Worm (Caenorhabditis elegans) whole organism, L4 larva: ENCODE measurements around the gene F58G1.2.

Experiments used
- F10B5.3 ChIP-seq: sonication (generic microtip); optimal IDR thresholded peaks from 2 replicates; lab custom pipeline; 2016; ENCODE audit warnings: mild to moderate bottlenecking, missing genetic modification characterization, missing compliant biosample characterization
- Y5F2A.4 ChIP-seq: fragments of 200-800 bp; sonication (Bioruptor generic); optimal IDR thresholded peaks from 2 replicates; lab custom pipeline; 2018; ENCODE audit warnings: mild to moderate bottlenecking, missing genetic modification characterization, missing compliant biosample characterization
- aly-2 ChIP-seq: sonication (generic microtip); optimal IDR thresholded peaks from 2 replicates; lab custom pipeline; 2018; ENCODE audit warnings: missing biosample characterization, missing genetic modification characterization
- ama-1 ChIP-seq: fragments of 150-350 bp; optimal IDR thresholded peaks from 2 replicates; lab custom pipeline; 2014; ENCODE audit warnings: inconsistent platforms, mixed read lengths
- attf-4 ChIP-seq: sonication (generic microtip); optimal IDR thresholded peaks from 3 replicates; lab custom pipeline; 2017; ENCODE audit warnings: missing biosample characterization, missing genetic modification characterization
- duxl-1 ChIP-seq: sonication (generic microtip); optimal IDR thresholded peaks from 2 replicates; lab custom pipeline; 2016; ENCODE audit warnings: mild to moderate bottlenecking, missing genetic modification characterization, moderate library complexity, missing compliant biosample characterization; ENCODE audit not compliant: poor library complexity
- gei-8 ChIP-seq: fragments of 200-800 bp; sonication (Bioruptor generic); optimal IDR thresholded peaks from 2 replicates; lab custom pipeline; 2018; ENCODE audit warnings: mild to moderate bottlenecking, missing genetic modification characterization, missing compliant biosample characterization
- hlh-30 ChIP-seq: sonication (generic microtip); optimal IDR thresholded peaks from 2 replicates; lab custom pipeline; 2017; ENCODE audit warnings: antibody characterized with exemption, mild to moderate bottlenecking, missing genetic modification characterization, missing compliant biosample characterization; ENCODE audit not compliant: insufficient read depth
- jun-1 ChIP-seq: fragments of 150-350 bp; optimal IDR thresholded peaks from 2 replicates; lab custom pipeline; 2014; ENCODE audit warnings: missing biosample characterization, missing genetic modification reagents, missing genetic modification characterization
- lin-15B ChIP-seq: fragments of 150-350 bp; sonication (generic microtip); optimal IDR thresholded peaks from 3 replicates; lab custom pipeline; 2014; ENCODE audit warnings: missing biosample characterization, missing genetic modification characterization
- lin-38 ChIP-seq: fragments of 200-800 bp; sonication (Bioruptor generic); IDR thresholded peaks from 2 replicates; pipeline ENCODE4 v1.3.6; 2022; ENCODE audit warnings: missing genetic modification reagents, missing genetic modification characterization, missing compliant biosample characterization
- mxl-2 ChIP-seq: fragments of 200-800 bp; sonication (Bioruptor generic); conservative IDR thresholded peaks from 2 replicates; pipeline ENCODE4 v1.3.6; 2022; ENCODE audit warnings: missing genetic modification reagents, missing genetic modification characterization, missing compliant biosample characterization
- nhr-102 ChIP-seq: sonication (generic microtip); optimal IDR thresholded peaks from 2 replicates; lab custom pipeline; 2016; ENCODE audit warnings: mild to moderate bottlenecking, missing genetic modification characterization, moderate library complexity, missing compliant biosample characterization
- unc-62 ChIP-seq, 3 experiments: fragments of 150-350 bp in 1 of 3; sonication (generic microtip); optimal IDR thresholded peaks in 2 of 3; peaks in 1 of 3; 1 replicate in 1 of 3; 2 replicates in 2 of 3; lab custom pipeline; 2014 to 2017; ENCODE audit warnings: missing biosample characterization in 3 of 3, missing genetic modification characterization in 3 of 3, missing genetic modification reagents in 3 of 3, missing genotype in 1 of 3

- TF ChIP-seq lin-15B (tag; lab: Kevin White, UChicago) (no peak), F10B5.3 (no peak), ama-1 (lab: Kevin White, UChicago) (no peak), mxl-2 (GFP tag; lab: Robert Waterston, UW) (no peak), hlh-30 (tag; lab: Kevin White, UChicago) (no peak), duxl-1 (tag; lab: Kevin White, UChicago) (no peak), aly-2 (no peak), attf-4 (tag; lab: Kevin White, UChicago) (no peak), nhr-102 (no peak), unc-62 (GFP tag; optimal IDR thresholded peaks at IDR 0.05 in 1 of 2; lab: Kevin White, UChicago) (no peak), unc-62 (tag; optimal IDR thresholded peaks at IDR 0.05; lab: Kevin White, UChicago) (no peak), lin-38 (GFP tag; lab: Robert Waterston, UW) (no peak), Y5F2A.4 (no peak), jun-1 (tag; lab: Kevin White, UChicago) (no peak), gei-8 (GFP tag; lab: Kevin White, UChicago) (no peak)
Measured at ce11 chrII:12954670-12955069, 35.9 kb upstream of the F58G1.2 start, which contains the start of the genes Y38F1A.1 and Y38F1A.2.
